Worm (Caenorhabditis elegans): ENCODE results near the gene ZK1236.5.

ZK1236.5 gene

ce11 chrIII:8417192-8417967, 14.6 kb downstream of the ZK1236.5 start:
- peak; percentile 99 for TF ChIP-seq nfyb-1 (GFP tag; IDR thresholded peaks at IDR 0.05)
- peak; percentile 42 to 88 for TF ChIP-seq let-607 (tag; optimal IDR thresholded peaks at IDR 0.05)
- TF ChIP-seq dpl-1 (GFP tag; optimal IDR thresholded peaks at IDR 0.05), result no peak
- TF ChIP-seq B0019.2 (GFP tag; conservative IDR thresholded peaks at IDR 0.05), result no peak
- no peak for TF ChIP-seq F49E8.2 (tag; optimal IDR thresholded peaks at IDR 0.05; ENCODE audit: insufficient read depth)
- TF ChIP-seq madf-6 (GFP tag; IDR thresholded peaks at IDR 0.05), result 0 out of 2 replicates have a peak, but pooled peaks have one; percentile 29
- no peak for TF ChIP-seq F52B5.7 (tag; optimal IDR thresholded peaks at IDR 0.05)
- TF ChIP-seq efl-1 (GFP tag; optimal IDR thresholded peaks at IDR 0.05), result no peak
- TF ChIP-seq repo-1 (tag; optimal IDR thresholded peaks at IDR 0.05), result peak; percentile 82
- TF ChIP-seq sea-2 (GFP tag; IDR thresholded peaks at IDR 0.05), result no peak
- no peak for TF ChIP-seq B0035.1 (tag; optimal IDR thresholded peaks at IDR 0.05)
- TF ChIP-seq F23B12.7 (tag; optimal IDR thresholded peaks at IDR 0.05; ENCODE audit: insufficient read depth), result no peak
- TF ChIP-seq Y53G8AR.9 (GFP tag; conservative IDR thresholded peaks at IDR 0.05), result peak; percentile 61; the same call in 1 of the 2 replicates
- TF ChIP-seq ccch-3 (GFP tag; optimal IDR thresholded peaks at IDR 0.05), result no peak
- TF ChIP-seq F57C9.4 (tag; optimal IDR thresholded peaks at IDR 0.05), result no peak
- no peak for TF ChIP-seq die-1 (tag; optimal IDR thresholded peaks at IDR 0.05)
- no peak for TF ChIP-seq rpc-1 (optimal IDR thresholded peaks at IDR 0.05)
- no peak for TF ChIP-seq rpc-1 (tag; optimal IDR thresholded peaks at IDR 0.05)
- no peak for TF ChIP-seq lsl-1 (GFP tag; optimal IDR thresholded peaks at IDR 0.05)
- no peak for TF ChIP-seq attf-6 (GFP tag; IDR thresholded peaks at IDR 0.05)
- peak; percentile 45 for TF ChIP-seq tbp1 (GFP tag; optimal IDR thresholded peaks at IDR 0.05)
- TF ChIP-seq F33H1.4 (GFP tag; IDR thresholded peaks at IDR 0.05), result no peak
- TF ChIP-seq nhr-179 (tag; optimal IDR thresholded peaks at IDR 0.05), result no peak
- no peak for TF ChIP-seq nhr-27 (tag; optimal IDR thresholded peaks at IDR 0.05)
- TF ChIP-seq Y79H2A.3 (GFP tag; conservative IDR thresholded peaks at IDR 0.05), result no peak
- peak; percentile 64 for TF ChIP-seq ets-4 (GFP tag; optimal IDR thresholded peaks at IDR 0.05)
- TF ChIP-seq mel-28 (tag; optimal IDR thresholded peaks at IDR 0.05; ENCODE audit: borderline replicate concordance), result no peak
- no peak for TF ChIP-seq sdz-38 (tag; optimal IDR thresholded peaks at IDR 0.05)
- TF ChIP-seq K12H6.12 (tag; optimal IDR thresholded peaks at IDR 0.05), result peak; percentile 99
- no peak for TF ChIP-seq hrde-1 (tag; optimal IDR thresholded peaks at IDR 0.05; ENCODE audit: borderline replicate concordance)
- TF ChIP-seq nhr-90 (tag; optimal IDR thresholded peaks at IDR 0.05), result no peak
- TF ChIP-seq ZK185.1 (tag; optimal IDR thresholded peaks at IDR 0.05; ENCODE audit: poor library complexity, severe bottlenecking), result peak; percentile 41
- TF ChIP-seq hlh-26 (GFP tag; conservative IDR thresholded peaks at IDR 0.05), result no peak
- peak; percentile 62 for TF ChIP-seq lin-54 (GFP tag; optimal IDR thresholded peaks at IDR 0.05)
- no peak for TF ChIP-seq madf-8 (GFP tag; conservative IDR thresholded peaks at IDR 0.05)
- TF ChIP-seq mcd-1 (GFP tag; IDR thresholded peaks at IDR 0.05), result peak; percentile 73
- no peak for TF ChIP-seq ceh-58 (GFP tag; IDR thresholded peaks at IDR 0.05)
- peak; percentile 83 for TF ChIP-seq dox-1 (GFP tag; IDR thresholded peaks at IDR 0.05)
- TF ChIP-seq ztf-28 (GFP tag; IDR thresholded peaks at IDR 0.05), result no peak
- TF ChIP-seq nfya-2 (GFP tag; IDR thresholded peaks at IDR 0.05), result no peak
- no peak for TF ChIP-seq lsy-27 (tag; optimal IDR thresholded peaks at IDR 0.05; ENCODE audit: borderline replicate concordance, insufficient read depth)
- TF ChIP-seq attf-5 (GFP tag; optimal IDR thresholded peaks at IDR 0.05), result peak; percentile 93
- no peak for TF ChIP-seq Y53F4B.3 (GFP tag; IDR thresholded peaks at IDR 0.05)
- TF ChIP-seq ztf-22 (GFP tag; optimal IDR thresholded peaks at IDR 0.05), result peak; percentile 13
- peak; percentile 97 for TF ChIP-seq lin-40 (tag; optimal IDR thresholded peaks at IDR 0.05)
- no peak for TF ChIP-seq nhr-120 (GFP tag; IDR thresholded peaks at IDR 0.05)
- TF ChIP-seq rec-8 (tag; optimal IDR thresholded peaks at IDR 0.05), result no peak

All from whole organism, young adult.